Fruit fly (Drosophila melanogaster) whole organism, embryonic: ENCODE data around the gene hiro.
A peak's percentile ranks its signal among the peaks of the same experiment; 100 is the strongest.

ENCODE experiments used
- ATbp ChIP-seq: fragments of 200-800 bp; sonication (Bioruptor generic); optimal IDR thresholded peaks from 2 replicates; lab custom pipeline; 2017; ENCODE audit warnings: missing biosample characterization, mild to moderate bottlenecking, missing genetic modification characterization, missing genetic modification reagents
- Adf1 ChIP-seq: fragments of 200-800 bp; sonication (Bioruptor generic); IDR thresholded peaks from 2 replicates; pipeline ENCODE4 v1.3.6; 2022; ENCODE audit warnings: missing biosample characterization, missing genetic modification characterization
- BtbVII ChIP-seq: fragments of 200-800 bp; sonication (Bioruptor generic); optimal IDR thresholded peaks from 3 replicates; lab custom pipeline; 2017; ENCODE audit warnings: missing biosample characterization, mild to moderate bottlenecking, missing genetic modification characterization
- CG10209 ChIP-seq: fragments of 200-800 bp; sonication (Bioruptor generic); optimal IDR thresholded peaks from 3 replicates; lab custom pipeline; 2017; ENCODE audit warnings: missing biosample characterization, mild to moderate bottlenecking, missing genetic modification characterization, missing genetic modification reagents
- CG10267 ChIP-seq: fragments of 200-800 bp; sonication (Bioruptor generic); optimal IDR thresholded peaks from 2 replicates; lab custom pipeline; 2018; ENCODE audit warnings: missing biosample characterization, mild to moderate bottlenecking, missing genetic modification characterization, moderate library complexity
- CG12104 ChIP-seq: fragments of 200-800 bp; sonication (Bioruptor generic); optimal IDR thresholded peaks from 3 replicates; lab custom pipeline; 2016; ENCODE audit warnings: missing biosample characterization, missing genetic modification characterization
- CG13775 ChIP-seq: fragments of 200-800 bp; sonication (Bioruptor generic); optimal IDR thresholded peaks from 3 replicates; lab custom pipeline; 2017; ENCODE audit warnings: missing biosample characterization, mild to moderate bottlenecking, missing genetic modification characterization
- CG15269 ChIP-seq: fragments of 200-800 bp; sonication (Bioruptor generic); optimal IDR thresholded peaks from 2 replicates; lab custom pipeline; 2018; ENCODE audit warnings: missing biosample characterization, mild to moderate bottlenecking, missing genetic modification characterization, moderate library complexity
- CG17385 ChIP-seq: fragments of 200-800 bp; sonication (Bioruptor generic); optimal IDR thresholded peaks from 3 replicates; lab custom pipeline; 2018; ENCODE audit warnings: missing biosample characterization, mild to moderate bottlenecking, missing genetic modification characterization
- CG17612 ChIP-seq: fragments of 200-800 bp; sonication (Bioruptor generic); IDR thresholded peaks from 2 replicates; pipeline ENCODE4 v1.3.6; 2022; ENCODE audit warnings: missing biosample characterization, missing genetic modification characterization
- CG18764 ChIP-seq: fragments of 200-800 bp; sonication (Bioruptor generic); optimal IDR thresholded peaks from 3 replicates; lab custom pipeline; 2016; ENCODE audit warnings: missing biosample characterization, missing genetic modification characterization
- CG31224 ChIP-seq: fragments of 200-800 bp; sonication (Bioruptor generic); IDR thresholded peaks from 2 replicates; pipeline ENCODE4 v1.3.6; 2022; ENCODE audit warnings: missing biosample characterization, missing genetic modification characterization
- CG3281 ChIP-seq: fragments of 200-800 bp; sonication (Bioruptor generic); optimal IDR thresholded peaks from 3 replicates; lab custom pipeline; 2017; ENCODE audit warnings: missing biosample characterization, mild to moderate bottlenecking, missing genetic modification characterization
- CG42726 ChIP-seq: fragments of 200-800 bp; sonication (Bioruptor generic); IDR thresholded peaks from 2 replicates; pipeline ENCODE4 v1.3.6; 2022; ENCODE audit warnings: missing biosample characterization, missing genetic modification characterization; ENCODE audit not compliant: partially characterized antibody
- CG4282 ChIP-seq: fragments of 200-800 bp; sonication (Bioruptor generic); optimal IDR thresholded peaks from 2 replicates; lab custom pipeline; 2016; ENCODE audit warnings: missing biosample characterization, missing genetic modification characterization
- CG4360 ChIP-seq: fragments of 200-800 bp; sonication (Bioruptor generic); IDR thresholded peaks from 2 replicates; pipeline ENCODE4 v1.3.6; 2022; ENCODE audit warnings: missing biosample characterization, missing genetic modification characterization
- CG4820 ChIP-seq: fragments of 200-800 bp; sonication (Bioruptor generic); optimal IDR thresholded peaks from 3 replicates; lab custom pipeline; 2016; ENCODE audit warnings: missing biosample characterization, missing genetic modification characterization
- CG5953 ChIP-seq: fragments of 200-800 bp; sonication (Bioruptor generic); IDR thresholded peaks from 2 replicates; pipeline ENCODE4 v1.3.6; 2022; ENCODE audit warnings: missing biosample characterization, missing genetic modification characterization
- CG6683 ChIP-seq: fragments of 200-800 bp; sonication (Bioruptor generic); optimal IDR thresholded peaks from 2 replicates; lab custom pipeline; 2017; ENCODE audit warnings: missing biosample characterization, mild to moderate bottlenecking, missing genetic modification characterization, missing genetic modification reagents
- CG7963 ChIP-seq: fragments of 200-800 bp; sonication (Bioruptor generic); IDR thresholded peaks from 3 replicates; pipeline ENCODE4 v1.3.6; 2022; ENCODE audit warnings: missing biosample characterization, missing genetic modification characterization; ENCODE audit not compliant: partially characterized antibody
- CG8290 ChIP-seq, 3 experiments: fragments of 200-800 bp; sonication (Bioruptor generic); optimal IDR thresholded peaks; 2 replicates each; lab custom pipeline; 2016 to 2019; ENCODE audit warnings: missing biosample characterization in 3 of 3, missing genetic modification characterization in 3 of 3, mild to moderate bottlenecking in 2 of 3, moderate library complexity in 1 of 3
- D ChIP-seq, 2 experiments: fragments of 200-800 bp in 1 of 2; fragments of >200 bp in 1 of 2; sonication (Bioruptor generic) in 1 of 2; optimal IDR thresholded peaks; 2 replicates in 1 of 2; 3 replicates in 1 of 2; lab custom pipeline; 2017; ENCODE audit warnings: mild to moderate bottlenecking in 1 of 2, missing biosample characterization in 1 of 2, missing genetic modification characterization in 1 of 2, missing genetic modification reagents in 1 of 2
- Dip3 ChIP-seq: fragments of 200-800 bp; sonication (Bioruptor generic); optimal IDR thresholded peaks from 3 replicates; lab custom pipeline; 2016; ENCODE audit warnings: missing biosample characterization, missing genetic modification characterization
- HLH54F ChIP-seq: fragments of 200-800 bp; sonication (Bioruptor generic); optimal IDR thresholded peaks from 3 replicates; lab custom pipeline; 2016; ENCODE audit warnings: missing biosample characterization, missing genetic modification characterization
- HmgZ ChIP-seq: fragments of 200-800 bp; sonication (Bioruptor generic); optimal IDR thresholded peaks from 2 replicates; lab custom pipeline; 2018; ENCODE audit warnings: missing biosample characterization, mild to moderate bottlenecking, missing genetic modification characterization
- Nf-YC ChIP-seq: fragments of 200-800 bp; optimal IDR thresholded peaks from 3 replicates; lab custom pipeline; 2019; ENCODE audit warnings: missing biosample characterization, mild to moderate bottlenecking, missing genetic modification characterization, moderate library complexity
- Poxn ChIP-seq: fragments of 200-800 bp; sonication (Bioruptor generic); IDR thresholded peaks from 2 replicates; pipeline ENCODE4 v1.3.6; 2022; ENCODE audit warnings: missing biosample characterization, missing genetic modification characterization
- Vsx1 ChIP-seq: fragments of 200-800 bp; sonication (Bioruptor generic); optimal IDR thresholded peaks from 2 replicates; lab custom pipeline; 2017; ENCODE audit warnings: missing biosample characterization, mild to moderate bottlenecking, missing genetic modification characterization, missing genetic modification reagents
- YL-1 ChIP-seq: fragments of 200-800 bp; sonication (Bioruptor generic); optimal IDR thresholded peaks from 3 replicates; lab custom pipeline; 2017; ENCODE audit warnings: missing biosample characterization, mild to moderate bottlenecking, missing genetic modification characterization
- al ChIP-seq: fragments of 200-800 bp; sonication (Bioruptor generic); IDR thresholded peaks from 2 replicates; pipeline ENCODE4 v1.3.6; 2022; ENCODE audit warnings: missing biosample characterization, missing genetic modification characterization
- caup ChIP-seq: fragments of 200-800 bp; sonication (Bioruptor generic); optimal IDR thresholded peaks from 3 replicates; lab custom pipeline; 2017; ENCODE audit warnings: missing biosample characterization, mild to moderate bottlenecking, missing genetic modification characterization, moderate library complexity; ENCODE audit not compliant: severe bottlenecking
- chinmo ChIP-seq: fragments of 200-800 bp; sonication (Bioruptor generic); IDR thresholded peaks from 4 replicates; pipeline ENCODE4 v1.3.6; 2022; ENCODE audit warnings: missing biosample characterization, missing genetic modification characterization; ENCODE audit not compliant: partially characterized antibody
- dpn ChIP-seq, 2 experiments: fragments of 200-800 bp; sonication (Bioruptor generic); optimal IDR thresholded peaks; 3 replicates each; lab custom pipeline; 2016; ENCODE audit warnings: missing biosample characterization in 2 of 2, missing genetic modification characterization in 2 of 2
- eve ChIP-seq, 2 experiments: fragments of >200 bp; optimal IDR thresholded peaks; 2 replicates each; lab custom pipeline; 2017; ENCODE audit warnings: missing biosample characterization in 2 of 2, missing genetic modification characterization in 2 of 2
- fd3F ChIP-seq: fragments of 200-800 bp; sonication (Bioruptor generic); optimal IDR thresholded peaks from 2 replicates; lab custom pipeline; 2018; ENCODE audit warnings: missing biosample characterization, mild to moderate bottlenecking, missing genetic modification characterization, moderate library complexity
- gce ChIP-seq: fragments of 200-800 bp; sonication (Bioruptor generic); IDR thresholded peaks from 3 replicates; pipeline ENCODE4 v1.3.6; 2022; ENCODE audit warnings: missing biosample characterization, missing genetic modification characterization
- jing ChIP-seq: fragments of 200-800 bp; sonication (Bioruptor generic); optimal IDR thresholded peaks from 2 replicates; lab custom pipeline; 2018; ENCODE audit warnings: missing biosample characterization, mild to moderate bottlenecking, missing genetic modification characterization
- ken ChIP-seq: fragments of 200-800 bp; sonication (Bioruptor generic); IDR thresholded peaks from 3 replicates; pipeline ENCODE4 v1.3.6; 2022; ENCODE audit warnings: missing biosample characterization, missing genetic modification characterization
- lmd ChIP-seq: fragments of 200-800 bp; sonication (Bioruptor generic); IDR thresholded peaks from 2 replicates; pipeline ENCODE4 v1.3.6; 2022; ENCODE audit warnings: missing biosample characterization, missing genetic modification characterization
- nau ChIP-seq: fragments of 200-800 bp; sonication (Bioruptor generic); optimal IDR thresholded peaks from 3 replicates; lab custom pipeline; 2017; ENCODE audit warnings: missing biosample characterization, mild to moderate bottlenecking, missing genetic modification characterization, missing genetic modification reagents
- nmo ChIP-seq: fragments of 200-800 bp; sonication (Bioruptor generic); optimal IDR thresholded peaks from 2 replicates; lab custom pipeline; 2018; ENCODE audit warnings: missing biosample characterization, mild to moderate bottlenecking, missing genetic modification characterization, moderate library complexity
- onecut ChIP-seq: fragments of 200-800 bp; sonication (Bioruptor generic); IDR thresholded peaks from 2 replicates; pipeline ENCODE4 v1.3.6; 2022; ENCODE audit warnings: missing biosample characterization, missing genetic modification characterization
- salm ChIP-seq: fragments of 200-800 bp; sonication (Bioruptor generic); optimal IDR thresholded peaks from 2 replicates; lab custom pipeline; 2018; ENCODE audit warnings: missing biosample characterization, mild to moderate bottlenecking, missing genetic modification characterization
- slbo ChIP-seq: fragments of 200-800 bp; sonication (Bioruptor generic); IDR thresholded peaks from 2 replicates; pipeline ENCODE4 v1.3.6; 2022; ENCODE audit warnings: missing biosample characterization, missing genetic modification characterization
- so ChIP-seq: fragments of 200-800 bp; sonication (Bioruptor generic); IDR thresholded peaks from 3 replicates; pipeline ENCODE4 v1.3.6; 2022; ENCODE audit warnings: missing biosample characterization, missing genetic modification characterization
- tap ChIP-seq: fragments of 200-800 bp; optimal IDR thresholded peaks from 3 replicates; lab custom pipeline; 2019; ENCODE audit warnings: missing biosample characterization, mild to moderate bottlenecking, missing genetic modification characterization, moderate library complexity
- tin ChIP-seq: fragments of 200-800 bp; sonication (Bioruptor generic); optimal IDR thresholded peaks from 3 replicates; lab custom pipeline; 2016; ENCODE audit warnings: missing biosample characterization, missing genetic modification characterization
- toy ChIP-seq: fragments of 200-800 bp; sonication (Bioruptor generic); IDR thresholded peaks from 2 replicates; pipeline ENCODE4 v1.3.6; 2022; ENCODE audit warnings: missing biosample characterization, missing genetic modification characterization

hiro gene

dm6 chr3L:642146-642864 is 45.5 kb downstream of the hiro start:
- no peak for TF ChIP-seq Adf1 (GFP tag; lab: Robert Waterston, UW)
- no peak for TF ChIP-seq D (optimal IDR thresholded peaks at IDR 0.05; lab: Kevin White, UChicago)
- TF ChIP-seq D (GFP tag; optimal IDR thresholded peaks at IDR 0.05; lab: Kevin White, UChicago) = peak; percentile 54
- TF ChIP-seq fd3F (GFP tag; lab: Kevin White, UChicago) = peak; percentile 8
- TF ChIP-seq Dip3 = no peak
- no peak for TF ChIP-seq nau (GFP tag; lab: Kevin White, UChicago)
- TF ChIP-seq tap (tag; lab: Kevin White, UChicago) = peak; percentile 51
- TF ChIP-seq onecut (GFP tag; lab: Robert Waterston, UW) = no peak
- no peak for TF ChIP-seq CG7963 (GFP tag; lab: Robert Waterston, UW)
- TF ChIP-seq CG8290 (GFP tag; optimal IDR thresholded peaks at IDR 0.05; lab: Kevin White, UChicago) = peak; percentile 3
- TF ChIP-seq CG8290 (tag; optimal IDR thresholded peaks at IDR 0.05; lab: Kevin White, UChicago) = no peak
- peak; percentile 42 for TF ChIP-seq ATbp
- no peak for TF ChIP-seq YL-1
- TF ChIP-seq CG4360 = no peak
- peak; percentile 26 for TF ChIP-seq salm (tag; lab: Kevin White, UChicago)
- TF ChIP-seq CG5953 (GFP tag; lab: Robert Waterston, UW) = no peak
- TF ChIP-seq so (GFP tag; lab: Robert Waterston, UW) = peak; percentile 48; the same call in 1 of the 3 replicates
- TF ChIP-seq slbo (GFP tag; lab: Robert Waterston, UW) = peak; percentile 38
- TF ChIP-seq CG18764 (GFP tag; lab: Kevin White, UChicago) = no peak
- TF ChIP-seq gce (GFP tag; lab: Robert Waterston, UW) = peak; percentile 64; the same call in 2 of the 3 replicates
- TF ChIP-seq HmgZ (tag; lab: Kevin White, UChicago) = no peak
- TF ChIP-seq eve (GFP tag; optimal IDR thresholded peaks at IDR 0.05; lab: Kevin White, UChicago) = peak in 1 of 2 experiments; percentile 57
- peak; percentile 5 for TF ChIP-seq CG4820 (GFP tag; lab: Kevin White, UChicago)
- no peak for TF ChIP-seq CG6683 (GFP tag; lab: Kevin White, UChicago)
- TF ChIP-seq al (GFP tag; lab: Robert Waterston, UW) = peak; percentile 11; the same call in 1 of the 2 replicates
- TF ChIP-seq lmd (GFP tag; lab: Robert Waterston, UW) = no peak; the same call in 1 of the 2 replicates
- no peak for TF ChIP-seq caup (GFP tag; lab: Kevin White, UChicago)
- no peak for TF ChIP-seq Poxn
- peak; percentile 65 for TF ChIP-seq CG17385 (GFP tag; lab: Kevin White, UChicago)
- no peak for TF ChIP-seq jing (GFP tag; lab: Kevin White, UChicago)
- peak in 1 of 2 experiments; percentile 50 for TF ChIP-seq dpn (GFP tag; optimal IDR thresholded peaks at IDR 0.05; lab: Kevin White, UChicago)
- TF ChIP-seq nmo = peak; percentile 76
- TF ChIP-seq CG13775 = peak; percentile 58
- TF ChIP-seq CG10209 = no peak
- peak; percentile 12 for TF ChIP-seq tin
- TF ChIP-seq Nf-YC (tag; lab: Kevin White, UChicago) = peak; percentile 21
- no peak for TF ChIP-seq toy (GFP tag; lab: Robert Waterston, UW)
- peak; percentile 63 for TF ChIP-seq CG3281 (GFP tag; lab: Kevin White, UChicago)
- TF ChIP-seq CG12104 (GFP tag; lab: Kevin White, UChicago) = peak; percentile 41
- peak; percentile 61 for TF ChIP-seq CG15269
- 0 out of 3 replicates have a peak, but pooled peaks have one; percentile 46 for TF ChIP-seq ken
- TF ChIP-seq CG10267 (tag; lab: Kevin White, UChicago) = peak; percentile 64
- no peak for TF ChIP-seq CG42726 (GFP tag; lab: Robert Waterston, UW)
- 0 out of 2 replicates have a peak, but pooled peaks have one; percentile 28 for TF ChIP-seq CG31224 (GFP tag; lab: Robert Waterston, UW)
- no peak for TF ChIP-seq HLH54F (GFP tag; lab: Kevin White, UChicago)
- TF ChIP-seq CG4282 (GFP tag; lab: Kevin White, UChicago) = no peak
- no peak for TF ChIP-seq CG17612 (GFP tag; lab: Robert Waterston, UW)
- peak; percentile 60 for TF ChIP-seq BtbVII
- TF ChIP-seq chinmo (GFP tag; lab: Robert Waterston, UW) = no peak; the same call in 3 of the 4 replicates
- no peak for TF ChIP-seq Vsx1 (GFP tag; lab: Kevin White, UChicago)
